Worm (Caenorhabditis elegans) whole organism, L3 larva: ENCODE results near the gene cutl-17.

ENCODE experiments used
- daf-12 ChIP-seq: fragments of 150-350 bp; optimal IDR thresholded peaks from 2 replicates; lab custom pipeline; 2014; ENCODE audit warnings: missing biosample characterization, missing genetic modification reagents, missing genetic modification characterization
- fkh-10 ChIP-seq: sonication (generic microtip); optimal IDR thresholded peaks from 2 replicates; lab custom pipeline; 2017; ENCODE audit warnings: missing biosample characterization, missing genetic modification reagents, missing genetic modification characterization
- mdl-1 ChIP-seq: fragments of 150-350 bp; optimal IDR thresholded peaks from 2 replicates; lab custom pipeline; 2014; ENCODE audit warnings: missing biosample characterization, missing genetic modification characterization
- nhr-12 ChIP-seq: fragments of 150-350 bp; optimal IDR thresholded peaks from 2 replicates; lab custom pipeline; 2014; ENCODE audit warnings: missing biosample characterization, missing genetic modification characterization
- nhr-237 ChIP-seq: fragments of 150-350 bp; optimal IDR thresholded peaks from 2 replicates; lab custom pipeline; 2014; ENCODE audit warnings: missing biosample characterization, missing genetic modification characterization
- nhr-76 ChIP-seq: fragments of 150-350 bp; sonication (generic microtip); optimal IDR thresholded peaks from 5 replicates; lab custom pipeline; 2014; ENCODE audit warnings: missing biosample characterization, missing genetic modification characterization
- nhr-77 ChIP-seq: fragments of 150-350 bp; optimal IDR thresholded peaks from 2 replicates; lab custom pipeline; 2014; ENCODE audit warnings: missing biosample characterization, missing genetic modification characterization
- pqm-1 ChIP-seq: fragments of 150-350 bp; optimal IDR thresholded peaks from 2 replicates; lab custom pipeline; 2017; ENCODE audit warnings: missing biosample characterization, missing genetic modification characterization, inconsistent platforms
- snpc-4 ChIP-seq: fragments of 150-350 bp; optimal IDR thresholded peaks from 2 replicates; lab custom pipeline; 2014; ENCODE audit warnings: missing biosample characterization, missing genetic modification characterization
- tbx-2 ChIP-seq: sonication (generic microtip); optimal IDR thresholded peaks from 2 replicates; lab custom pipeline; 2016; ENCODE audit warnings: mild to moderate bottlenecking, missing genetic modification characterization, missing compliant biosample characterization
- unc-39 ChIP-seq: sonication (generic microtip); optimal IDR thresholded peaks from 4 replicates; lab custom pipeline; 2017; ENCODE audit warnings: missing biosample characterization, missing genetic modification characterization

DNA sequence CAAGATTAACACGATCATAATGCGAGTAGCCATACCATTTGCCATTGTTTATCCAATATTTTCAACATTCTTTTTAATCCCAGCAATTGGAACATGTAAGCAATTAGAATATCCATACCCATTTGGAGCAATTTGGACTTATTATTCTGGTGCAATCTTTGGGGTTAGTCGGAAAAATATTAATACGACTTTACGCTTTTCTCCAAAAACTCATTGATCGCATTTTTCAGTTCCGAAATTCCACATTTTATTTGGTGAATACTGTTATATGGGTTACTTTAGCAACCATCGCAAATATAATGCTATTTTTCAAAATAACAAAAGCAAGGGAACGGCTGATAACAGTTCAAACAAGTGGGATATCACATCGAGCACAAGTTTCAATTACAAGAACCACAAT is 29.5 kb upstream of the cutl-17 start:
- TF ChIP-seq nhr-77 (tag; lab: Kevin White, UChicago) (no peak), nhr-237 (tag; lab: Kevin White, UChicago) (no peak), tbx-2 (tag; lab: Kevin White, UChicago) (no peak), pqm-1 (no peak), unc-39 (no peak), nhr-76 (tag; lab: Kevin White, UChicago) (no peak), fkh-10 (GFP tag; lab: Kevin White, UChicago) (no peak), snpc-4 (tag; lab: Kevin White, UChicago) (no peak), daf-12 (tag; lab: Kevin White, UChicago) (no peak), mdl-1 (tag; lab: Kevin White, UChicago) (no peak), nhr-12 (tag; lab: Kevin White, UChicago) (no peak)
